Worm (Caenorhabditis elegans) whole organism, midembryonic: Measurements from ENCODE around the gene nas-14.

Experiments
- T22C8.4 ChIP-seq: fragments of 200-800 bp; sonication (Bioruptor generic); IDR thresholded peaks from 2 replicates; pipeline ENCODE4 v1.3.6; 2022; ENCODE audit warnings: missing genetic modification characterization, missing compliant biosample characterization
- cog-1 ChIP-seq: sonication (generic microtip); optimal IDR thresholded peaks from 2 replicates; lab custom pipeline; 2016; ENCODE audit warnings: missing genetic modification characterization, missing compliant biosample characterization
- flt-1 ChIP-seq: fragments of 200-800 bp; sonication (Bioruptor generic); IDR thresholded peaks from 2 replicates; pipeline ENCODE4 v1.3.6; 2022; ENCODE audit warnings: missing genetic modification characterization, missing compliant biosample characterization
- klf-2 ChIP-seq: fragments of 200-800 bp; sonication (Bioruptor generic); conservative IDR thresholded peaks from 2 replicates; pipeline ENCODE4 v1.3.6; 2022; ENCODE audit warnings: missing genetic modification reagents, missing genetic modification characterization, missing compliant biosample characterization
- med-1 ChIP-seq: sonication (generic microtip); optimal IDR thresholded peaks from 2 replicates; lab custom pipeline; 2017; ENCODE audit warnings: missing genetic modification characterization, mild to moderate bottlenecking, missing compliant biosample characterization, antibody characterized with exemption, missing genetic modification reagents; ENCODE audit not compliant: insufficient read depth
- ref-1 ChIP-seq: fragments of 200-800 bp; sonication (Bioruptor generic); conservative IDR thresholded peaks from 2 replicates; pipeline ENCODE4 v1.3.6; 2022; ENCODE audit warnings: missing genetic modification reagents, missing genetic modification characterization, missing compliant biosample characterization
- tab-1 ChIP-seq: fragments of 200-800 bp; sonication (Bioruptor generic); IDR thresholded peaks from 2 replicates; pipeline ENCODE4 v1.3.6; 2022; ENCODE audit warnings: missing genetic modification characterization, missing compliant biosample characterization
- ztf-23 ChIP-seq: fragments of 200-800 bp; sonication (Bioruptor generic); IDR thresholded peaks from 2 replicates; pipeline ENCODE4 v1.3.6; 2022; ENCODE audit warnings: missing genetic modification reagents, missing genetic modification characterization, missing compliant biosample characterization
- ztf-29 ChIP-seq: fragments of 200-800 bp; sonication (Bioruptor generic); IDR thresholded peaks from 2 replicates; pipeline ENCODE4 v1.3.6; 2022; ENCODE audit warnings: missing genetic modification reagents, missing genetic modification characterization, missing compliant biosample characterization

The nas-14 gene

ce11 chrIV:13167534-13167933 is 2.8 kb upstream of the nas-14 start:
- TF ChIP-seq tab-1 (no peak), ztf-23 (GFP tag; lab: Robert Waterston, UW) (no peak)

- TF ChIP-seq ztf-23 (GFP tag; lab: Robert Waterston, UW) (no peak), med-1 (GFP tag; lab: Kevin White, UChicago) (no peak), tab-1 (no peak), ref-1 (GFP tag; lab: Robert Waterston, UW) (no peak), klf-2 (GFP tag; lab: Robert Waterston, UW) (no peak), T22C8.4 (GFP tag; lab: Robert Waterston, UW) (no peak), flt-1 (GFP tag; lab: Robert Waterston, UW) (no peak), cog-1 (tag; lab: Kevin White, UChicago) (no peak), ztf-29 (GFP tag; lab: Robert Waterston, UW) (no peak)
Observed at ce11 chrIV:13173359-13173758, 3.0 kb downstream of the nas-14 start.

ce11 chrIV:13179295-13179694 is 9.0 kb downstream of the nas-14 start, which contains the start of gene lev-1:
Gene lev-1 (minus strand): TSS chrIV:13179395.
- TF ChIP-seq ztf-23 (GFP tag; lab: Robert Waterston, UW), result no peak
- no peak for TF ChIP-seq ztf-29 (GFP tag; lab: Robert Waterston, UW)
- TF ChIP-seq flt-1 (GFP tag; lab: Robert Waterston, UW), result no peak
- TF ChIP-seq tab-1, result no peak
- TF ChIP-seq ref-1 (GFP tag; lab: Robert Waterston, UW), result no peak
- TF ChIP-seq klf-2 (GFP tag; lab: Robert Waterston, UW), result no peak
- TF ChIP-seq cog-1 (tag; lab: Kevin White, UChicago), result no peak
- TF ChIP-seq med-1 (GFP tag; lab: Kevin White, UChicago), result no peak
- TF ChIP-seq T22C8.4 (GFP tag; lab: Robert Waterston, UW), result no peak

- TF ChIP-seq ztf-29 (GFP tag; lab: Robert Waterston, UW) (no peak), cog-1 (tag; lab: Kevin White, UChicago) (no peak), klf-2 (GFP tag; lab: Robert Waterston, UW) (no peak), T22C8.4 (GFP tag; lab: Robert Waterston, UW) (no peak), med-1 (GFP tag; lab: Kevin White, UChicago) (no peak), ref-1 (GFP tag; lab: Robert Waterston, UW) (no peak), ztf-23 (GFP tag; lab: Robert Waterston, UW) (no peak), flt-1 (GFP tag; lab: Robert Waterston, UW) (no peak), tab-1 (no peak)
Observed at ce11 chrIV:13180723-13181122, 10.4 kb downstream of the nas-14 start, which contains the start of gene F58D2.3. Gene F58D2.3 (minus strand): TSS chrIV:13180823.

- TF ChIP-seq ref-1 (GFP tag; lab: Robert Waterston, UW) (no peak), klf-2 (GFP tag; lab: Robert Waterston, UW) (no peak), flt-1 (GFP tag; lab: Robert Waterston, UW) (no peak), T22C8.4 (GFP tag; lab: Robert Waterston, UW) (no peak), cog-1 (tag; lab: Kevin White, UChicago) (no peak), ztf-23 (GFP tag; lab: Robert Waterston, UW) (no peak), ztf-29 (GFP tag; lab: Robert Waterston, UW) (no peak), tab-1 (no peak), med-1 (GFP tag; lab: Kevin White, UChicago) (no peak)
Observed at ce11 chrIV:13188959-13189358, 18.6 kb downstream of the nas-14 start, which contains the start of gene F58D2.4. Gene F58D2.4 (minus strand): TSS chrIV:13189059.

ce11 chrIV:13189467-13189866 is 19.1 kb downstream of the nas-14 start, which contains the start of gene F58D2.2:
Gene F58D2.2 (plus strand): TSS chrIV:13189767.
- TF ChIP-seq med-1 (GFP tag; lab: Kevin White, UChicago), result no peak
- no peak for TF ChIP-seq tab-1
- TF ChIP-seq ztf-23 (GFP tag; lab: Robert Waterston, UW), result no peak
- TF ChIP-seq ztf-29 (GFP tag; lab: Robert Waterston, UW), result no peak
- no peak for TF ChIP-seq cog-1 (tag; lab: Kevin White, UChicago)
- TF ChIP-seq ref-1 (GFP tag; lab: Robert Waterston, UW), result no peak
- no peak for TF ChIP-seq T22C8.4 (GFP tag; lab: Robert Waterston, UW)
- no peak for TF ChIP-seq flt-1 (GFP tag; lab: Robert Waterston, UW)
- TF ChIP-seq klf-2 (GFP tag; lab: Robert Waterston, UW), result no peak

ce11 chrIV:13190075-13190474 is 19.7 kb downstream of the nas-14 start:
- TF ChIP-seq ref-1 (GFP tag; lab: Robert Waterston, UW) (no peak), flt-1 (GFP tag; lab: Robert Waterston, UW) (no peak), T22C8.4 (GFP tag; lab: Robert Waterston, UW) (no peak)

- no peak for TF ChIP-seq flt-1 (GFP tag; lab: Robert Waterston, UW)
- TF ChIP-seq ztf-29 (GFP tag; lab: Robert Waterston, UW), result no peak
- no peak for TF ChIP-seq tab-1
- no peak for TF ChIP-seq T22C8.4 (GFP tag; lab: Robert Waterston, UW)
- TF ChIP-seq med-1 (GFP tag; lab: Kevin White, UChicago), result no peak
- no peak for TF ChIP-seq ztf-23 (GFP tag; lab: Robert Waterston, UW)
- TF ChIP-seq klf-2 (GFP tag; lab: Robert Waterston, UW), result no peak
- TF ChIP-seq cog-1 (tag; lab: Kevin White, UChicago), result no peak
- TF ChIP-seq ref-1 (GFP tag; lab: Robert Waterston, UW), result no peak
Observed at ce11 chrIV:13193239-13193638, 22.9 kb downstream of the nas-14 start, which contains the start of gene F58D2.5. Gene F58D2.5 (minus strand): TSS chrIV:13193339.

ce11 chrIV:13197282-13197681 is 26.9 kb downstream of the nas-14 start, which contains the start of gene C48D1.1:
Gene C48D1.1 (minus strand): TSS chrIV:13197382.
- TF ChIP-seq flt-1 (GFP tag; lab: Robert Waterston, UW) (no peak), tab-1 (no peak), med-1 (GFP tag; lab: Kevin White, UChicago) (no peak), ztf-23 (GFP tag; lab: Robert Waterston, UW) (no peak), T22C8.4 (GFP tag; lab: Robert Waterston, UW) (no peak), klf-2 (GFP tag; lab: Robert Waterston, UW) (no peak), ztf-29 (GFP tag; lab: Robert Waterston, UW) (no peak), cog-1 (tag; lab: Kevin White, UChicago) (no peak), ref-1 (GFP tag; lab: Robert Waterston, UW) (no peak)
